Worm (Caenorhabditis elegans): ENCODE results near the gene C44C10.11.
A peak's percentile ranks its signal among the peaks of the same experiment; 100 is the strongest.

Gene C44C10.11

ce11 chrX:11661625-11662024 lies 48.5 kb downstream of the C44C10.11 start, which contains the start of gene sfxn-1.5:
sfxn-1.5 (minus strand) TSS chrX:11661660.
- TF ChIP-seq nhr-129 (tag; optimal IDR thresholded peaks at IDR 0.05) (peak; percentile 95), lin-13 (GFP tag; optimal IDR thresholded peaks at IDR 0.05) (peak; percentile 21), alr-1 (tag; optimal IDR thresholded peaks at IDR 0.05) (no peak), nhr-25 (tag; optimal IDR thresholded peaks at IDR 0.05) (no peak), crh-2 (tag; optimal IDR thresholded peaks at IDR 0.05) (peak; percentile 79), mdl-1 (tag; optimal IDR thresholded peaks at IDR 0.05) (peak in 1 of 2 experiments; percentile 77), egl-27 (tag; optimal IDR thresholded peaks at IDR 0.05) (peak; percentile 1), sma-3 (GFP tag; optimal IDR thresholded peaks at IDR 0.05) (peak; percentile 44), fos-1 (tag; optimal IDR thresholded peaks at IDR 0.05) (peak; percentile 95), gmeb-1 (tag; optimal IDR thresholded peaks at IDR 0.05) (peak; percentile 25), F13H6.1 (tag; optimal IDR thresholded peaks at IDR 0.05) (peak; percentile 67), ceh-82 (tag; optimal IDR thresholded peaks at IDR 0.05) (no peak), sma-9 (GFP tag; optimal IDR thresholded peaks at IDR 0.05) (peak; percentile 94), sma-9 (tag; optimal IDR thresholded peaks at IDR 0.05) (no peak), blmp-1 (tag; optimal IDR thresholded peaks at IDR 0.05; ENCODE audit: insufficient read depth) (no peak)

- TF ChIP-seq ama-1 (optimal IDR thresholded peaks at IDR 0.05) (no peak), ZK546.5 (tag; optimal IDR thresholded peaks at IDR 0.05) (no peak), ztf-11 (tag; optimal IDR thresholded peaks at IDR 0.05) (no peak), nhr-12 (tag; optimal IDR thresholded peaks at IDR 0.05) (no peak), nhr-10 (tag; optimal IDR thresholded peaks at IDR 0.05) (no peak), skn-1 (tag; optimal IDR thresholded peaks at IDR 0.05) (no peak), elt-1 (tag; optimal IDR thresholded peaks at IDR 0.05) (no peak), nhr-23 (tag; optimal IDR thresholded peaks at IDR 0.05) (no peak)
These were observed 51.8 kb downstream of the C44C10.11 start, which contains the start of gene T04F8.3 for ce11 chrX:11658331-11658730. T04F8.3 (plus strand) TSS chrX:11658631.
